Fruit fly (Drosophila melanogaster) S2 (cell line): ENCODE results near the gene CG14985.

Experiments used
- CG8478 ChIP-seq: fragments of >200 bp; optimal IDR thresholded peaks from 2 replicates; lab custom pipeline; 2018
- CTCF ChIP-seq, 2 experiments: fragments of >200 bp; optimal IDR thresholded peaks; 2 replicates each; lab custom pipeline; 2018

dm6 chr3L:4003316-4003715, at the start of gene CG14985:
- TF ChIP-seq CG8478: no peak
- no peak for TF ChIP-seq CTCF (optimal IDR thresholded peaks at IDR 0.05; lab: Kevin White, UChicago)
